Fruit fly (Drosophila melanogaster) whole organism: ENCODE results near the gene CG13287.

ENCODE experiments used
- CG8478 ChIP-seq: fragments of >200 bp; optimal IDR thresholded peaks from 2 replicates; lab custom pipeline; 2018; ENCODE audit warnings: inconsistent platforms
- Dll ChIP-seq: fragments of >200 bp; optimal IDR thresholded peaks from 2 replicates; lab custom pipeline; 2017
- EcR ChIP-seq, 2 experiments: fragments of >200 bp; optimal IDR thresholded peaks; 2 replicates each; lab custom pipeline; 2017; ENCODE audit warnings: missing biosample characterization in 2 of 2, missing genetic modification characterization in 2 of 2, missing genetic modification reagents in 2 of 2
- pan ChIP-seq: fragments of >200 bp; optimal IDR thresholded peaks from 2 replicates; lab custom pipeline; 2017
- psq ChIP-seq: fragments of >200 bp; optimal IDR thresholded peaks from 2 replicates; lab custom pipeline; 2017
- usp ChIP-seq: fragments of >200 bp; optimal IDR thresholded peaks from 2 replicates; lab custom pipeline; 2017; ENCODE audit warnings: missing biosample characterization, missing genetic modification characterization, mixed read lengths

Gene CG13287

dm6 chr3L:5882209-5882403 lies at the start of gene CG13287:
TSS of gene CG13287 (plus strand) at chr3L:5882304.
- TF ChIP-seq CG8478 (lab: Kevin White, UChicago): no peak

DNA sequence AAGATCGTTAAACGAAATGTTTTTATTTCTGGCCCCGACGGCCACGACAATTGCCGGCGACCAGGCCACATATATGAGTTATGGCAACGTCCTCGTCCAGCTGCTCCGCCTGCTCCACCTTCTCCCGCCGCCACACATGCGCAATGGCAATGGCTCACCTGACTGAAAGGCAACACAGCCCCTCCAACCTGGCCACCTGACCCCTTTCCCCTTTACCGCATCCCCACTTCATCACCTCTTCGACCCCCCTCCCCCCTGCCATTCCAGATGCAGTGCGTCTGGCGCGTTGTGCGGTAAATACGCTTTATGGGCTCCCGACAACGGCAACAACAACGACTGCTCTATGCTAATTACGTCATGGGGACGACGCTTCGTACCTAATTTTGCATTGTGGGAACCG lies 48.3 kb upstream of the CG13287 start:
- TF ChIP-seq pan (lab: Kevin White, UChicago): no peak
- TF ChIP-seq Dll: no peak
- no peak for TF ChIP-seq psq (lab: Kevin White, UChicago)
- no peak for TF ChIP-seq usp
- TF ChIP-seq CG8478 (lab: Kevin White, UChicago): no peak
- no peak for TF ChIP-seq EcR (GFP tag; optimal IDR thresholded peaks at IDR 0.05; lab: Kevin White, UChicago)

dm6 chr3L:5834245-5834644 lies 47.9 kb upstream of the CG13287 start:
- TF ChIP-seq EcR (GFP tag; optimal IDR thresholded peaks at IDR 0.05; lab: Kevin White, UChicago) (no peak), Dll (no peak), pan (lab: Kevin White, UChicago) (no peak), psq (lab: Kevin White, UChicago) (no peak)

dm6 chr3L:5834798-5835197 lies 47.3 kb upstream of the CG13287 start:
- TF ChIP-seq Dll (no peak), psq (lab: Kevin White, UChicago) (no peak), CG8478 (lab: Kevin White, UChicago) (no peak), EcR (GFP tag; optimal IDR thresholded peaks at IDR 0.05; lab: Kevin White, UChicago) (no peak), pan (lab: Kevin White, UChicago) (no peak), usp (no peak)

- no peak for TF ChIP-seq psq (lab: Kevin White, UChicago)
Measured at dm6 chr3L:5835431-5835830, 46.7 kb upstream of the CG13287 start.

DNA sequence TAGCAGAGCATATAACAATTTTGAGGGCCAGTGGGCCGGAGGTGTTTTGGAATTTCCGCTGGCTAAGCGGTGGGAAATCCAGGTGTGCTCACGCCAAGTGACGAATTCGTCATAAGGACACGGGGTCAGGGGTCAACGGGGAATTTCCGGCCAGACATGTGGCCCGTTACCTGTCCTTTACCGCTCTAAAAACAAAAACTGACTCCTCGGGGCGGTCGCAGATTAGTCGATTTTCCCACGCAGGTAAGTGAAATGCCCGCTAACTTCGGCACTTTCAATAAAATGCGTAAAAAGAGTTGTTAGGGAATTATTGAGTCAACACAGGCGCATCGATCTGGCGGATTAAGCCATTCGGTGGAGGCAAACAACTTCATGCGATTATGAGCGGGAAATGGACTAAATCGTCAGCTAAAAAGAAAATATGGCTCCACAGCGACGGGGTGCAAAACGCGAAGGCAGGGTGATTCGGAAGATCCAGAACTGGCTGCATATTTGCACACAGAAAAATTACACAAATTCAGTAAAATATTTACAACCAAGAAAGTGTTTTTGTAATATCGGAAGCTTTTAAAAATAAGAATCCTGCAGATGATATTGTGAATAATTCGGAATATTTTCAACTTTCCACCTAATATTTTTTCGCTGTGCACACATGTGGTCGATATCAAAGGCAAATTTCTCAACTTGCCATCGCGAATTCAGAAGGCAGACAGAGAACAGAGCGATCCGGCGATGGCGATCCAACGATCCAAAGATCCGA lies 46.0 kb upstream of the CG13287 start:
- TF ChIP-seq EcR (GFP tag; optimal IDR thresholded peaks at IDR 0.05; lab: Kevin White, UChicago) (no peak), psq (lab: Kevin White, UChicago) (no peak), pan (lab: Kevin White, UChicago) (no peak), CG8478 (lab: Kevin White, UChicago) (no peak), Dll (no peak), usp (no peak)

- TF ChIP-seq pan (lab: Kevin White, UChicago): no peak
- no peak for TF ChIP-seq Dll
- TF ChIP-seq usp: no peak
- no peak for TF ChIP-seq CG8478 (lab: Kevin White, UChicago)
- TF ChIP-seq psq (lab: Kevin White, UChicago): no peak
- TF ChIP-seq EcR (GFP tag; optimal IDR thresholded peaks at IDR 0.05; lab: Kevin White, UChicago): no peak
Measured at dm6 chr3L:5838295-5838694, 43.8 kb upstream of the CG13287 start.

DNA sequence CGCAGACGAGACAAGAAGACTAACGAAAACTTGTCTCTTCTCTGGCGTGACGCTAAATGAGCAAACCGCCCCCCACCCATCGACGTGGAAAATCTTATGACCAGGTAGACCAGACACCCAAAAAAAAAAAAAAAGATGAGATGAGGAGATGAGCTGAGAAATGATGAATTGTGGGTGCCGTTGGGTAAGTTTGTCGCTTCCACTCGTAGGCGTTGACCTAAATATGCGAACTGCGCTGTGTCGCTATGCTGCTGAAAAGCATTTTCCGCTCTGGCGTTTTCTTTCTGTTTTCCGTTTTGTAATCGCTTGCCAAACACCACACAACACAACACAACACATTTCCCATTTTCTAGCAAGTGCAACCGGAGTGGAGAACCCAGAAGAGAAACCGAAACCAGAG lies 43.2 kb upstream of the CG13287 start:
- TF ChIP-seq psq (lab: Kevin White, UChicago): no peak
- TF ChIP-seq EcR (GFP tag; optimal IDR thresholded peaks at IDR 0.05; lab: Kevin White, UChicago): no peak
- no peak for TF ChIP-seq usp
- no peak for TF ChIP-seq pan (lab: Kevin White, UChicago)
- no peak for TF ChIP-seq CG8478 (lab: Kevin White, UChicago)
- TF ChIP-seq Dll: no peak

DNA sequence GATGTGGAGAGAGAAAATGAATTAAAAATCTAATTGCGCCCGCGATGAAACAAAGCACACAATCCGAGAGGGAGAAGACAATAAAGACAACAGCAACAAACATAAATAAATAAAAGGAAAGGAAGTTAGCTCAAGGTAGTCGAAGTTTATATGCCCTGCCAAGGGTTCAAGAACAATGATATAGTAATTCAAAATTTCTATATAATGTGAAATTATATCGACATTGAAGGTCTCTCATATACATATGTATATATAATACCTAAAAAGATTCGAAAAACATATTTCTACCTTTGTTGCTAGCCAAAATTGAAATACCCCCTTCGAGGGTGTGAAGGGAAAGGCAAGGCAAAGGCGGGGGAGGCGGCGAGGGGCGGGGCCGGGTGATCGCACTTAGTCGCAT lies 41.3 kb upstream of the CG13287 start:
- TF ChIP-seq Dll: no peak
- no peak for TF ChIP-seq psq (lab: Kevin White, UChicago)
- no peak for TF ChIP-seq pan (lab: Kevin White, UChicago)
- TF ChIP-seq CG8478 (lab: Kevin White, UChicago): no peak
- no peak for TF ChIP-seq usp
- TF ChIP-seq EcR (GFP tag; optimal IDR thresholded peaks at IDR 0.05; lab: Kevin White, UChicago): no peak

- TF ChIP-seq Dll (no peak), pan (lab: Kevin White, UChicago) (no peak), usp (no peak), psq (lab: Kevin White, UChicago) (no peak), CG8478 (lab: Kevin White, UChicago) (no peak), EcR (GFP tag; optimal IDR thresholded peaks at IDR 0.05; lab: Kevin White, UChicago) (no peak)
Measured at dm6 chr3L:5843895-5844576, 38.1 kb upstream of the CG13287 start.

DNA sequence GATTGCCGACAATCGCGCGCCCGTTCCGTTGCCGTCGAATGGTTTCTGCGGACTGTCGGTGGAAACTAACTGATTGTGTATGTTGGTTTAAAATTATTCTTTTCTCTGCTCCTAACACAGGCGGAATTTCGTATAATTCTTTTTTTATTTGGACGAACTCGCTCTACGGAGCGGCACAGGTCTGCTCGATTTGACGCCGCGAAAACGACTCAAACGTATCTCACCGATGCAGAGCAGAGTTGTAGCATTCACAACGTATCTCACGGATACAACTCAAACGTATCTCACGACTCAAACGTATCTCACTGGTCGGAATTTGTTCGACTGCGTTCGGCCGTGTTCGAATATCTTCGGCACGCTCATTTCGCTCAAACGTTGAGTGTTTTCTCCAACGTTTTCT lies 36.6 kb upstream of the CG13287 start, which contains the start of gene vn:
Gene vn (minus strand): TSS at position 199 of the 400 bp plus-strand sequence.
- TF ChIP-seq EcR (GFP tag; optimal IDR thresholded peaks at IDR 0.05; lab: Kevin White, UChicago) (no peak), pan (lab: Kevin White, UChicago) (no peak), CG8478 (lab: Kevin White, UChicago) (no peak), psq (lab: Kevin White, UChicago) (no peak), Dll (no peak), usp (no peak)

dm6 chr3L:5848929-5849328 lies 33.2 kb upstream of the CG13287 start:
- TF ChIP-seq usp (no peak), CG8478 (lab: Kevin White, UChicago) (no peak), Dll (no peak), psq (lab: Kevin White, UChicago) (no peak), EcR (GFP tag; optimal IDR thresholded peaks at IDR 0.05; lab: Kevin White, UChicago) (no peak), pan (lab: Kevin White, UChicago) (no peak)

DNA sequence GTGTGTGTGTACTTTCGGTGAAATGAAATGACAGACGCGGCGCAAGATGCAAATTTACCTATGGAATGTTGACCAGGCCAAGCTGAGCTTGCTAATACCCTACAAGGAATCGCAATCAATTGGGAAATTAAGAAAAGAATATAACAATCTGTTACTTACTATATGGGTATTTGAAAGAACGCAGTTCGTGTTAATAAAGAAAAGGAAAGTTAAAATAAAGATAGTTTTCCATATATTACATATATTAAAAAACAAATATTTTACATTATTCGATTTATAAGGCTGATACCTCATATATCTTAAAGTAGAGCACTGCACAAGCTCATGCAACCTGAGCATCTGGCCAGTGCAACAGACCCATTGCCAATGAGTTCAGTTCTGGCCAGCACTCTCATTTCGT lies 30.5 kb upstream of the CG13287 start:
- TF ChIP-seq psq (lab: Kevin White, UChicago): no peak
- no peak for TF ChIP-seq CG8478 (lab: Kevin White, UChicago)
- TF ChIP-seq pan (lab: Kevin White, UChicago): no peak
- no peak for TF ChIP-seq EcR (GFP tag; optimal IDR thresholded peaks at IDR 0.05; lab: Kevin White, UChicago)
- TF ChIP-seq Dll: no peak
- no peak for TF ChIP-seq usp
